Worm (Caenorhabditis elegans) whole organism, late embryonic: ENCODE results near the gene R04D3.3.

Experiments
- C08G9.2 ChIP-seq: sonication (generic microtip); optimal IDR thresholded peaks from 2 replicates; lab custom pipeline; 2016; ENCODE audit warnings: mild to moderate bottlenecking, missing genetic modification characterization, moderate library complexity, missing compliant biosample characterization
- F13H6.1 ChIP-seq: sonication (generic microtip); optimal IDR thresholded peaks from 2 replicates; lab custom pipeline; 2016; ENCODE audit warnings: missing genetic modification characterization, missing compliant biosample characterization
- K02D7.2 ChIP-seq: sonication (generic microtip); optimal IDR thresholded peaks from 2 replicates; lab custom pipeline; 2017; ENCODE audit warnings: mild to moderate bottlenecking, missing genetic modification characterization, missing compliant biosample characterization
- K09A11.1 ChIP-seq: sonication (generic microtip); optimal IDR thresholded peaks from 2 replicates; lab custom pipeline; 2017; ENCODE audit warnings: antibody characterized with exemption, mild to moderate bottlenecking, missing genetic modification characterization, missing compliant biosample characterization; ENCODE audit not compliant: insufficient read depth
- ahr-1 ChIP-seq: sonication (generic microtip); optimal IDR thresholded peaks from 2 replicates; lab custom pipeline; 2016; ENCODE audit warnings: missing genetic modification characterization, missing compliant biosample characterization
- ama-1 ChIP-seq: fragments of 150-350 bp; optimal IDR thresholded peaks from 2 replicates; lab custom pipeline; 2014
- ceh-14 ChIP-seq: sonication (generic microtip); optimal IDR thresholded peaks from 2 replicates; lab custom pipeline; 2016; ENCODE audit warnings: missing genotype, missing genetic modification characterization, missing compliant biosample characterization
- ceh-18 ChIP-seq: sonication (generic microtip); optimal IDR thresholded peaks from 2 replicates; lab custom pipeline; 2016; ENCODE audit warnings: missing genetic modification characterization, missing compliant biosample characterization
- ceh-19 ChIP-seq: fragments of 200-800 bp; sonication (Bioruptor generic); optimal IDR thresholded peaks from 2 replicates; lab custom pipeline; 2018; ENCODE audit warnings: mild to moderate bottlenecking, missing genetic modification characterization, missing compliant biosample characterization
- ceh-2 ChIP-seq: sonication (generic microtip); optimal IDR thresholded peaks from 2 replicates; lab custom pipeline; 2016; ENCODE audit warnings: missing genotype, missing genetic modification characterization, missing compliant biosample characterization
- ceh-24 ChIP-seq: sonication (generic microtip); optimal IDR thresholded peaks from 2 replicates; lab custom pipeline; 2016; ENCODE audit warnings: mild to moderate bottlenecking, missing genetic modification characterization, missing compliant biosample characterization
- ceh-30 ChIP-seq: fragments of 150-350 bp; optimal IDR thresholded peaks from 2 replicates; lab custom pipeline; 2014; ENCODE audit warnings: missing biosample characterization, missing genetic modification characterization
- ceh-31 ChIP-seq: sonication (generic microtip); optimal IDR thresholded peaks from 2 replicates; lab custom pipeline; 2016; ENCODE audit warnings: missing genetic modification characterization, missing compliant biosample characterization
- ceh-34 ChIP-seq: sonication (generic microtip); optimal IDR thresholded peaks from 2 replicates; lab custom pipeline; 2016; ENCODE audit warnings: mild to moderate bottlenecking, missing genetic modification characterization, missing compliant biosample characterization
- ceh-48 ChIP-seq: sonication (generic microtip); optimal IDR thresholded peaks from 2 replicates; lab custom pipeline; 2016; ENCODE audit warnings: missing genetic modification characterization, inconsistent platforms, missing compliant biosample characterization
- ceh-9 ChIP-seq: sonication (generic microtip); optimal IDR thresholded peaks from 2 replicates; lab custom pipeline; 2016; ENCODE audit warnings: mild to moderate bottlenecking, missing genetic modification characterization, inconsistent platforms, missing compliant biosample characterization
- dve-1 ChIP-seq: sonication (generic microtip); optimal IDR thresholded peaks from 2 replicates; lab custom pipeline; 2017; ENCODE audit warnings: antibody characterized with exemption, mild to moderate bottlenecking, missing genetic modification characterization, missing compliant biosample characterization
- elt-2 ChIP-seq: sonication (generic microtip); optimal IDR thresholded peaks from 2 replicates; lab custom pipeline; 2016; ENCODE audit warnings: missing genetic modification reagents, missing genetic modification characterization, missing compliant biosample characterization
- elt-4 ChIP-seq: sonication (generic microtip); optimal IDR thresholded peaks from 2 replicates; lab custom pipeline; 2016; ENCODE audit warnings: missing genetic modification characterization, missing compliant biosample characterization
- ets-4 ChIP-seq: sonication (generic microtip); optimal IDR thresholded peaks from 2 replicates; lab custom pipeline; 2016; ENCODE audit warnings: missing genetic modification characterization, missing compliant biosample characterization
- eyg-1 ChIP-seq: sonication (generic microtip); optimal IDR thresholded peaks from 2 replicates; lab custom pipeline; 2016; ENCODE audit warnings: missing genotype, missing genetic modification characterization, missing compliant biosample characterization
- fax-1 ChIP-seq: sonication (generic microtip); optimal IDR thresholded peaks from 2 replicates; lab custom pipeline; 2016; ENCODE audit warnings: missing genotype, missing genetic modification characterization, missing compliant biosample characterization
- fkh-10 ChIP-seq: fragments of 150-350 bp; optimal IDR thresholded peaks from 2 replicates; lab custom pipeline; 2014; ENCODE audit warnings: missing biosample characterization, missing genetic modification reagents, missing genetic modification characterization
- fkh-6 ChIP-seq: sonication (generic microtip); optimal IDR thresholded peaks from 2 replicates; lab custom pipeline; 2016; ENCODE audit warnings: missing genetic modification characterization, missing compliant biosample characterization
- gmeb-2 ChIP-seq: sonication (generic microtip); optimal IDR thresholded peaks from 2 replicates; lab custom pipeline; 2016; ENCODE audit warnings: missing genetic modification characterization, inconsistent platforms, missing compliant biosample characterization
- hlh-13 ChIP-seq: fragments of 200-800 bp; sonication (Bioruptor generic); optimal IDR thresholded peaks from 2 replicates; lab custom pipeline; 2018; ENCODE audit warnings: mild to moderate bottlenecking, missing genetic modification characterization, missing compliant biosample characterization
- hlh-15 ChIP-seq: sonication (generic microtip); optimal IDR thresholded peaks from 2 replicates; lab custom pipeline; 2016; ENCODE audit warnings: missing genetic modification characterization, missing compliant biosample characterization
- hlh-30 ChIP-seq: sonication (generic microtip); optimal IDR thresholded peaks from 2 replicates; lab custom pipeline; 2017; ENCODE audit warnings: antibody characterized with exemption, missing genetic modification characterization, missing compliant biosample characterization; ENCODE audit not compliant: insufficient read depth
- hlh-6 ChIP-seq: sonication (generic microtip); optimal IDR thresholded peaks from 2 replicates; lab custom pipeline; 2016; ENCODE audit warnings: missing genotype, missing genetic modification characterization, missing compliant biosample characterization
- hlh-8 ChIP-seq: sonication (generic microtip); optimal IDR thresholded peaks from 2 replicates; lab custom pipeline; 2016; ENCODE audit warnings: missing genotype, missing genetic modification characterization, missing compliant biosample characterization
- lim-6 ChIP-seq: sonication (generic microtip); optimal IDR thresholded peaks from 2 replicates; lab custom pipeline; 2016; ENCODE audit warnings: missing genetic modification characterization, missing compliant biosample characterization
- mec-3 ChIP-seq: sonication (generic microtip); optimal IDR thresholded peaks from 2 replicates; lab custom pipeline; 2016; ENCODE audit warnings: borderline replicate concordance, missing genetic modification characterization, missing compliant biosample characterization
- nhr-11 ChIP-seq: fragments of 150-350 bp; optimal IDR thresholded peaks from 2 replicates; lab custom pipeline; 2014; ENCODE audit warnings: missing biosample characterization, missing genetic modification characterization
- npax-4 ChIP-seq: sonication (generic microtip); optimal IDR thresholded peaks from 2 replicates; lab custom pipeline; 2016; ENCODE audit warnings: missing genetic modification characterization, missing compliant biosample characterization
- odd-2 ChIP-seq: sonication (generic microtip); optimal IDR thresholded peaks from 2 replicates; lab custom pipeline; 2017; ENCODE audit warnings: antibody characterized with exemption, mild to moderate bottlenecking, missing genetic modification characterization, missing compliant biosample characterization
- pag-3 ChIP-seq: sonication (generic microtip); optimal IDR thresholded peaks from 2 replicates; lab custom pipeline; 2016; ENCODE audit warnings: missing compliant biosample characterization, missing genetic modification characterization, borderline replicate concordance
- pat-9 ChIP-seq: fragments of 200-800 bp; sonication (Bioruptor generic); optimal IDR thresholded peaks from 2 replicates; lab custom pipeline; 2018; ENCODE audit warnings: mild to moderate bottlenecking, missing genetic modification characterization, moderate library complexity, missing compliant biosample characterization
- pha-2 ChIP-seq: sonication (generic microtip); optimal IDR thresholded peaks from 2 replicates; lab custom pipeline; 2017; ENCODE audit warnings: mild to moderate bottlenecking, missing genetic modification characterization, missing compliant biosample characterization
- pros-1 ChIP-seq: fragments of 150-350 bp; optimal IDR thresholded peaks from 2 replicates; lab custom pipeline; 2014; ENCODE audit warnings: missing biosample characterization, missing genetic modification reagents, missing genetic modification characterization
- ref-2 ChIP-seq: sonication (generic microtip); optimal IDR thresholded peaks from 2 replicates; lab custom pipeline; 2016; ENCODE audit warnings: missing genetic modification characterization, missing compliant biosample characterization
- rnt-1 ChIP-seq: sonication (generic microtip); optimal IDR thresholded peaks from 2 replicates; lab custom pipeline; 2016; ENCODE audit warnings: missing genetic modification characterization, missing compliant biosample characterization
- sdc-2 ChIP-seq: sonication (generic microtip); optimal IDR thresholded peaks from 2 replicates; lab custom pipeline; 2016; ENCODE audit warnings: missing genotype, missing genetic modification characterization, missing compliant biosample characterization
- sox-2 ChIP-seq: fragments of 200-800 bp; sonication (Bioruptor generic); IDR thresholded peaks from 2 replicates; pipeline ENCODE4 v1.3.6; 2022; ENCODE audit warnings: missing genetic modification reagents, missing genetic modification characterization, missing compliant biosample characterization
- syd-9 ChIP-seq: sonication (generic microtip); optimal IDR thresholded peaks from 2 replicates; lab custom pipeline; 2016; ENCODE audit warnings: mild to moderate bottlenecking, missing genetic modification characterization, moderate library complexity, missing compliant biosample characterization
- tbx-2 ChIP-seq: sonication (generic microtip); optimal IDR thresholded peaks from 2 replicates; lab custom pipeline; 2016; ENCODE audit warnings: missing genetic modification characterization, missing compliant biosample characterization
- tbx-7 ChIP-seq: sonication (generic microtip); optimal IDR thresholded peaks from 2 replicates; lab custom pipeline; 2016; ENCODE audit warnings: missing genotype, missing genetic modification characterization, missing compliant biosample characterization
- ttx-3 ChIP-seq: sonication (generic microtip); optimal IDR thresholded peaks from 2 replicates; lab custom pipeline; 2016; ENCODE audit warnings: missing genetic modification reagents, missing genetic modification characterization, missing compliant biosample characterization
- unc-3 ChIP-seq, 2 experiments: fragments of 200-800 bp in 1 of 2; sonication (Bioruptor generic) in 1 of 2; sonication (generic microtip) in 1 of 2; conservative IDR thresholded peaks in 1 of 2; optimal IDR thresholded peaks in 1 of 2; 2 replicates each; pipeline versions ENCODE4 v1.3.6 to Lab custom; 2016 to 2022; ENCODE audit warnings: missing compliant biosample characterization in 2 of 2, missing genetic modification characterization in 2 of 2, missing genetic modification reagents in 1 of 2
- unc-42 ChIP-seq: sonication (generic microtip); optimal IDR thresholded peaks from 2 replicates; lab custom pipeline; 2016; ENCODE audit warnings: missing genotype, missing genetic modification characterization, missing compliant biosample characterization
- unc-55 ChIP-seq: sonication (generic microtip); optimal IDR thresholded peaks from 2 replicates; lab custom pipeline; 2017; ENCODE audit warnings: missing biosample characterization, missing genetic modification reagents, missing genetic modification characterization
- unc-86 ChIP-seq: sonication (generic microtip); optimal IDR thresholded peaks from 2 replicates; lab custom pipeline; 2016; ENCODE audit warnings: missing genetic modification characterization, missing compliant biosample characterization
- zip-5 ChIP-seq: sonication (generic microtip); optimal IDR thresholded peaks from 2 replicates; lab custom pipeline; 2016; ENCODE audit warnings: missing genetic modification characterization, missing compliant biosample characterization
- ztf-16 ChIP-seq: sonication (generic microtip); optimal IDR thresholded peaks from 2 replicates; lab custom pipeline; 2017; ENCODE audit warnings: missing genetic modification characterization, missing compliant biosample characterization

R04D3.3 gene

ce11 chrX:13251354-13251843, 39.0 kb downstream of the R04D3.3 start:
- TF ChIP-seq syd-9 (tag; lab: Kevin White, UChicago) (no peak), ztf-16 (no peak), ceh-34 (tag; lab: Kevin White, UChicago) (peak; percentile 61), unc-86 (tag; lab: Kevin White, UChicago) (no peak), tbx-2 (tag; lab: Kevin White, UChicago) (peak; percentile 69), sox-2 (GFP tag; lab: Robert Waterston, UW) (no peak), pha-2 (tag; lab: Kevin White, UChicago) (no peak), fkh-10 (no peak), fax-1 (tag; lab: Kevin White, UChicago) (no peak), dve-1 (peak; percentile 10), hlh-13 (GFP tag; lab: Kevin White, UChicago) (no peak), ahr-1 (tag; lab: Kevin White, UChicago) (no peak), lim-6 (tag; lab: Kevin White, UChicago) (no peak), ceh-30 (tag; lab: Kevin White, UChicago) (no peak), sdc-2 (tag; lab: Kevin White, UChicago) (peak; percentile 56), ceh-14 (no peak), zip-5 (no peak), hlh-15 (tag; lab: Kevin White, UChicago) (no peak), odd-2 (tag; lab: Kevin White, UChicago) (no peak), tbx-7 (tag; lab: Kevin White, UChicago) (no peak), F13H6.1 (peak; percentile 9), C08G9.2 (no peak), gmeb-2 (tag; lab: Kevin White, UChicago) (no peak), ceh-19 (peak; percentile 16), elt-2 (no peak), pros-1 (tag; lab: Kevin White, UChicago) (no peak), rnt-1 (peak; percentile 51), hlh-30 (tag; lab: Kevin White, UChicago) (peak; percentile 94), elt-4 (no peak), eyg-1 (no peak), pat-9 (tag; lab: Kevin White, UChicago) (no peak), ceh-24 (tag; lab: Kevin White, UChicago) (no peak), ceh-2 (tag; lab: Kevin White, UChicago) (peak; percentile 14), unc-3 (GFP tag; conservative IDR thresholded peaks at IDR 0.05; lab: Robert Waterston, UW) (no peak), unc-3 (tag; optimal IDR thresholded peaks at IDR 0.05; lab: Kevin White, UChicago) (no peak), npax-4 (tag; lab: Kevin White, UChicago) (no peak), ceh-31 (tag; lab: Kevin White, UChicago) (peak; percentile 88), nhr-11 (tag; lab: Kevin White, UChicago) (no peak), ceh-18 (tag; lab: Kevin White, UChicago) (peak; percentile 50), ttx-3 (tag; lab: Kevin White, UChicago) (no peak), hlh-8 (tag; lab: Kevin White, UChicago) (no peak), ref-2 (tag; lab: Kevin White, UChicago) (peak; percentile 12), ceh-48 (peak; percentile 19), hlh-6 (peak; percentile 17), K09A11.1 (tag; lab: Kevin White, UChicago) (no peak), mec-3 (no peak), ceh-9 (tag; lab: Kevin White, UChicago) (no peak), K02D7.2 (tag; lab: Kevin White, UChicago) (no peak), fkh-6 (tag; lab: Kevin White, UChicago) (peak; percentile 13), unc-55 (GFP tag; lab: Kevin White, UChicago) (peak; percentile 83), pag-3 (no peak), ets-4 (tag; lab: Kevin White, UChicago) (peak; percentile 7), ama-1 (no peak), unc-42 (tag; lab: Kevin White, UChicago) (peak; percentile 41)
